Worm (Caenorhabditis elegans): ENCODE data around the gene sec-10.

DNA sequence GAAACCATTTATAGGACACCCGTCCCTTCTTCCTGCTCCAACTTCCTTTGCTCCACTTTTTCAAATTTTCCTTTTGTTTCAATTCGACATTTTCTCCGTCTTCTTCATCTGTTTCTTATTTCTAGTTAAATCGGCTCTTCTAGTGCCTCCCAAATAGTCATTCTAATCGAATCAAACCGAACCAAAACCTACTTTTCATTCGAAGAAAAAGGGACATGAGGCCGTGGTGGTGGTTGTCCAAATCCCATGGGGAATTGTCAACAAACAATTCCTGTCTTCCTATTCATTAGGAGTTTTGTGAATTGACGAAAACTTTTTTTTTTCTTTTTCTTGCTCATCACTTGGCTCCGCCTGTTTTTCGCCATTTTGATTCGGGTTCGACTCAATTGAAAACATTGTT is 45.7 kb downstream of the sec-10 start:
- peak; percentile 50 for TF ChIP-seq ces-1 (GFP tag; optimal IDR thresholded peaks at IDR 0.05)
- no peak for TF ChIP-seq sptf-1 (tag; optimal IDR thresholded peaks at IDR 0.05)
- TF ChIP-seq nhr-2 (tag; optimal IDR thresholded peaks at IDR 0.05) = no peak
- no peak for TF ChIP-seq blmp-1 (tag; optimal IDR thresholded peaks at IDR 0.05)
- no peak for TF ChIP-seq flh-1 (GFP tag; optimal IDR thresholded peaks at IDR 0.05)
- no peak for TF ChIP-seq snpc-4 (tag; optimal IDR thresholded peaks at IDR 0.05)
- no peak for TF ChIP-seq mep-1 (tag; optimal IDR thresholded peaks at IDR 0.05)
- TF ChIP-seq lin-13 (tag; optimal IDR thresholded peaks at IDR 0.05) = no peak
- no peak for TF ChIP-seq lsy-2 (tag; optimal IDR thresholded peaks at IDR 0.05)
- TF ChIP-seq unc-39 (tag; optimal IDR thresholded peaks at IDR 0.05) = no peak

Data from whole organism, mixed stage, embryonic.